Fruit fly (Drosophila melanogaster) whole organism, embryonic: ENCODE data around the gene CG12054.
A peak's percentile ranks its signal among the peaks of the same experiment; 100 is the strongest.

Experiments used
- Awh ChIP-seq: fragments of 200-800 bp; sonication (Bioruptor generic); IDR thresholded peaks from 2 replicates; pipeline ENCODE4, ENCODE4 v1.3.6; 2022; ENCODE audit warnings: missing biosample characterization, missing genetic modification characterization
- CG1024 ChIP-seq: fragments of 200-800 bp; sonication (Bioruptor generic); IDR thresholded peaks from 2 replicates; pipeline ENCODE4 v1.3.6; 2022; ENCODE audit warnings: missing biosample characterization, missing genetic modification characterization
- CG10979 ChIP-seq: fragments of 200-800 bp; sonication (Bioruptor generic); optimal IDR thresholded peaks from 2 replicates; lab custom pipeline; 2018; ENCODE audit warnings: missing biosample characterization, mild to moderate bottlenecking, missing genetic modification characterization, moderate library complexity
- CG15073 ChIP-seq: fragments of 200-800 bp; sonication (Bioruptor generic); optimal IDR thresholded peaks from 2 replicates; lab custom pipeline; 2016; ENCODE audit warnings: missing biosample characterization, missing genetic modification characterization
- CG15601 ChIP-seq: fragments of 200-800 bp; sonication (Bioruptor generic); optimal IDR thresholded peaks from 3 replicates; lab custom pipeline; 2019; ENCODE audit warnings: missing biosample characterization, mild to moderate bottlenecking, missing genetic modification characterization, moderate library complexity
- CG17568 ChIP-seq: fragments of 200-800 bp; sonication (Bioruptor generic); optimal IDR thresholded peaks from 2 replicates; lab custom pipeline; 2018; ENCODE audit warnings: missing biosample characterization, mild to moderate bottlenecking, missing genetic modification characterization, moderate library complexity
- CG1792 ChIP-seq: fragments of 200-800 bp; sonication (Bioruptor generic); optimal IDR thresholded peaks from 2 replicates; lab custom pipeline; 2016; ENCODE audit warnings: missing biosample characterization, missing genetic modification characterization
- CG18262 ChIP-seq: fragments of 200-800 bp; optimal IDR thresholded peaks from 3 replicates; lab custom pipeline; 2019; ENCODE audit warnings: missing biosample characterization, mild to moderate bottlenecking, missing genetic modification characterization, moderate library complexity
- CG2120 ChIP-seq: fragments of 200-800 bp; sonication (Bioruptor generic); optimal IDR thresholded peaks from 3 replicates; lab custom pipeline; 2016; ENCODE audit warnings: missing biosample characterization, missing genetic modification characterization
- CG2129 ChIP-seq: fragments of 200-800 bp; sonication (Bioruptor generic); IDR thresholded peaks from 2 replicates; pipeline ENCODE4 v1.3.6; 2022; ENCODE audit warnings: missing biosample characterization, missing genetic modification characterization; ENCODE audit not compliant: partially characterized antibody
- CG2712 ChIP-seq: fragments of 200-800 bp; optimal IDR thresholded peaks from 3 replicates; lab custom pipeline; 2019; ENCODE audit warnings: missing biosample characterization, mild to moderate bottlenecking, missing genetic modification characterization, moderate library complexity
- CG3065 ChIP-seq: fragments of 200-800 bp; sonication (Bioruptor generic); optimal IDR thresholded peaks from 2 replicates; lab custom pipeline; 2016; ENCODE audit warnings: missing biosample characterization, missing genetic modification characterization
- CG31365 ChIP-seq: fragments of 200-800 bp; sonication (Bioruptor generic); optimal IDR thresholded peaks from 2 replicates; lab custom pipeline; 2018; ENCODE audit warnings: missing biosample characterization, mild to moderate bottlenecking, missing genetic modification characterization
- CG5953 ChIP-seq: fragments of 200-800 bp; sonication (Bioruptor generic); IDR thresholded peaks from 2 replicates; pipeline ENCODE4 v1.3.6; 2022; ENCODE audit warnings: missing biosample characterization, missing genetic modification characterization
- CG6654 ChIP-seq: fragments of 200-800 bp; sonication (Bioruptor generic); optimal IDR thresholded peaks from 2 replicates; lab custom pipeline; 2017; ENCODE audit warnings: missing biosample characterization, mild to moderate bottlenecking, missing genetic modification characterization
- CG7357 ChIP-seq: fragments of 200-800 bp; sonication (Bioruptor generic); IDR thresholded peaks from 3 replicates; pipeline ENCODE4 v1.3.6; 2022; ENCODE audit warnings: missing biosample characterization, missing genetic modification characterization
- CkIIα-i1 ChIP-seq: fragments of 200-800 bp; sonication (Bioruptor generic); IDR thresholded peaks from 2 replicates; pipeline ENCODE4 v1.3.6; 2022; ENCODE audit warnings: missing biosample characterization, missing genetic modification characterization
- D19A ChIP-seq: fragments of 200-800 bp; optimal IDR thresholded peaks from 3 replicates; lab custom pipeline; 2019; ENCODE audit warnings: missing biosample characterization, mild to moderate bottlenecking, missing genetic modification characterization, moderate library complexity
- Dad ChIP-seq: fragments of 200-800 bp; sonication (Bioruptor generic); optimal IDR thresholded peaks from 3 replicates; lab custom pipeline; 2016; ENCODE audit warnings: missing biosample characterization, missing genetic modification characterization
- Doc3 ChIP-seq: fragments of 200-800 bp; sonication (Bioruptor generic); IDR thresholded peaks from 3 replicates; pipeline ENCODE4 v1.3.6; 2022; ENCODE audit warnings: missing biosample characterization, missing genetic modification characterization; ENCODE audit not compliant: partially characterized antibody
- ERR ChIP-seq: fragments of 200-800 bp; sonication (Bioruptor generic); optimal IDR thresholded peaks from 2 replicates; lab custom pipeline; 2016; ENCODE audit warnings: missing biosample characterization, missing genetic modification characterization
- Elba2 ChIP-seq: fragments of 200-800 bp; sonication (Bioruptor generic); optimal IDR thresholded peaks from 3 replicates; lab custom pipeline; 2016; ENCODE audit warnings: missing biosample characterization, missing genetic modification characterization
- Ets97D ChIP-seq: fragments of 200-800 bp; sonication (Bioruptor generic); optimal IDR thresholded peaks from 3 replicates; lab custom pipeline; 2016; ENCODE audit warnings: missing biosample characterization, missing genetic modification characterization
- HLH54F ChIP-seq: fragments of 200-800 bp; sonication (Bioruptor generic); optimal IDR thresholded peaks from 3 replicates; lab custom pipeline; 2016; ENCODE audit warnings: missing biosample characterization, missing genetic modification characterization
- Hmx ChIP-seq: fragments of 200-800 bp; sonication (Bioruptor generic); optimal IDR thresholded peaks from 2 replicates; lab custom pipeline; 2016; ENCODE audit warnings: missing biosample characterization, missing genetic modification characterization
- MBD-R2 ChIP-seq: fragments of 200-800 bp; sonication (Bioruptor generic); IDR thresholded peaks from 2 replicates; pipeline ENCODE4 v1.3.6; 2022; ENCODE audit warnings: missing biosample characterization, missing genetic modification characterization
- Myb ChIP-seq: fragments of 200-800 bp; sonication (Bioruptor generic); optimal IDR thresholded peaks from 2 replicates; lab custom pipeline; 2016; ENCODE audit warnings: missing biosample characterization, missing genetic modification characterization
- Oaz ChIP-seq: fragments of 200-800 bp; sonication (Bioruptor generic); IDR thresholded peaks from 2 replicates; pipeline ENCODE4 v1.3.6; 2022; ENCODE audit warnings: missing biosample characterization, missing genetic modification characterization
- Opbp ChIP-seq: fragments of 200-800 bp; sonication (Bioruptor generic); IDR thresholded peaks from 3 replicates; pipeline ENCODE4 v1.3.6; 2022; ENCODE audit warnings: missing biosample characterization, missing genetic modification characterization; ENCODE audit not compliant: partially characterized antibody
- Poxn ChIP-seq: fragments of 200-800 bp; sonication (Bioruptor generic); IDR thresholded peaks from 2 replicates; pipeline ENCODE4 v1.3.6; 2022; ENCODE audit warnings: missing biosample characterization, missing genetic modification characterization
- Ptx1 ChIP-seq: fragments of 200-800 bp; sonication (Bioruptor generic); IDR thresholded peaks from 2 replicates; pipeline ENCODE4 v1.3.6; 2022; ENCODE audit warnings: missing biosample characterization, missing genetic modification characterization
- Sox100B ChIP-seq: fragments of 200-800 bp; sonication (Bioruptor generic); optimal IDR thresholded peaks from 3 replicates; lab custom pipeline; 2018; ENCODE audit warnings: missing biosample characterization, mild to moderate bottlenecking, missing genetic modification characterization
- Sox102F ChIP-seq: fragments of 200-800 bp; sonication (Bioruptor generic); optimal IDR thresholded peaks from 2 replicates; lab custom pipeline; 2018; ENCODE audit warnings: missing biosample characterization, mild to moderate bottlenecking, missing genetic modification characterization, moderate library complexity
- Trl ChIP-seq, 3 experiments: fragments of >200 bp in 2 of 3; fragments of 200-800 bp in 1 of 3; sonication (Bioruptor generic) in 1 of 3; optimal IDR thresholded peaks; 2 replicates in 1 of 3; 3 replicates in 2 of 3; lab custom pipeline; 2016 to 2017; ENCODE audit warnings: missing biosample characterization in 1 of 3, missing genetic modification characterization in 1 of 3
- Xbp1 ChIP-seq: fragments of 200-800 bp; sonication (Bioruptor generic); optimal IDR thresholded peaks from 3 replicates; lab custom pipeline; 2016; ENCODE audit warnings: missing biosample characterization, mild to moderate bottlenecking, missing genetic modification characterization
- az2 ChIP-seq: fragments of 200-800 bp; sonication (Bioruptor generic); optimal IDR thresholded peaks from 3 replicates; lab custom pipeline; 2016; ENCODE audit warnings: missing biosample characterization, missing genetic modification characterization
- caup ChIP-seq: fragments of 200-800 bp; sonication (Bioruptor generic); optimal IDR thresholded peaks from 3 replicates; lab custom pipeline; 2017; ENCODE audit warnings: missing biosample characterization, mild to moderate bottlenecking, missing genetic modification characterization, moderate library complexity; ENCODE audit not compliant: severe bottlenecking
- dan ChIP-seq: fragments of 200-800 bp; sonication (Bioruptor generic); IDR thresholded peaks from 2 replicates; pipeline ENCODE4 v1.3.6; 2022; ENCODE audit warnings: missing biosample characterization, missing genetic modification characterization
- gcm ChIP-seq: fragments of 200-800 bp; sonication (Bioruptor generic); optimal IDR thresholded peaks from 2 replicates; lab custom pipeline; 2019; ENCODE audit warnings: missing biosample characterization, mild to moderate bottlenecking, missing genetic modification characterization, moderate library complexity
- gro ChIP-seq: fragments of 200-800 bp; sonication (Bioruptor generic); optimal IDR thresholded peaks from 2 replicates; lab custom pipeline; 2016; ENCODE audit warnings: missing biosample characterization, missing genetic modification characterization
- gsb ChIP-seq: fragments of 200-800 bp; sonication (Bioruptor generic); IDR thresholded peaks from 2 replicates; pipeline ENCODE4 v1.3.6; 2022; ENCODE audit warnings: missing biosample characterization, missing genetic modification characterization
- hb ChIP-seq: fragments of 200-800 bp; sonication (Bioruptor generic); IDR thresholded peaks from 3 replicates; pipeline ENCODE4 v1.3.6; 2022; ENCODE audit warnings: missing biosample characterization, missing genetic modification characterization; ENCODE audit not compliant: partially characterized antibody
- nau ChIP-seq: fragments of 200-800 bp; sonication (Bioruptor generic); optimal IDR thresholded peaks from 3 replicates; lab custom pipeline; 2017; ENCODE audit warnings: missing biosample characterization, mild to moderate bottlenecking, missing genetic modification characterization, missing genetic modification reagents
- onecut ChIP-seq: fragments of 200-800 bp; sonication (Bioruptor generic); IDR thresholded peaks from 2 replicates; pipeline ENCODE4 v1.3.6; 2022; ENCODE audit warnings: missing biosample characterization, missing genetic modification characterization
- pho ChIP-seq: fragments of 200-800 bp; sonication (Bioruptor generic); optimal IDR thresholded peaks from 2 replicates; lab custom pipeline; 2016; ENCODE audit warnings: missing biosample characterization, missing genetic modification characterization
- ro ChIP-seq: fragments of 200-800 bp; sonication (Bioruptor generic); IDR thresholded peaks from 2 replicates; pipeline ENCODE4 v1.3.6; 2022; ENCODE audit warnings: missing biosample characterization, missing genetic modification characterization
- run ChIP-seq: fragments of 200-800 bp; sonication (Bioruptor generic); optimal IDR thresholded peaks from 3 replicates; lab custom pipeline; 2018; ENCODE audit warnings: missing biosample characterization, mild to moderate bottlenecking, missing genetic modification characterization
- sd ChIP-seq: fragments of 200-800 bp; sonication (Bioruptor generic); optimal IDR thresholded peaks from 3 replicates; lab custom pipeline; 2018; ENCODE audit warnings: missing biosample characterization, mild to moderate bottlenecking, missing genetic modification characterization, moderate library complexity
- tap ChIP-seq: fragments of 200-800 bp; optimal IDR thresholded peaks from 3 replicates; lab custom pipeline; 2019; ENCODE audit warnings: missing biosample characterization, mild to moderate bottlenecking, missing genetic modification characterization, moderate library complexity
- vfl ChIP-seq: fragments of 200-800 bp; sonication (Bioruptor generic); optimal IDR thresholded peaks from 2 replicates; lab custom pipeline; 2016; ENCODE audit warnings: missing biosample characterization, missing genetic modification characterization
- yki ChIP-seq: fragments of >200 bp; optimal IDR thresholded peaks from 3 replicates; lab custom pipeline; 2018
- zf30C ChIP-seq: fragments of 200-800 bp; sonication (Bioruptor generic); optimal IDR thresholded peaks from 3 replicates; lab custom pipeline; 2018; ENCODE audit warnings: missing biosample characterization, mild to moderate bottlenecking, missing genetic modification characterization

Gene CG12054

dm6 chr3R:31215830-31216229, 4.7 kb upstream of the CG12054 start, which contains the start of gene CG15561 (continued):
- no peak for TF ChIP-seq CG5953
- no peak for TF ChIP-seq CG15601
- no peak for TF ChIP-seq Ptx1 (GFP tag; lab: Robert Waterston, UW)
- no peak for TF ChIP-seq CkIIα-i1 (GFP tag; lab: Robert Waterston, UW)
- TF ChIP-seq yki (lab: Kevin White, UChicago): no peak
- TF ChIP-seq Elba2 (GFP tag; lab: Kevin White, UChicago): no peak
- peak; percentile 87 for TF ChIP-seq gro
- TF ChIP-seq CG7357 (GFP tag; lab: Robert Waterston, UW): no peak
- no peak for TF ChIP-seq Oaz (GFP tag; lab: Robert Waterston, UW)
- peak; percentile 78 for TF ChIP-seq Ets97D (GFP tag; lab: Kevin White, UChicago)
- no peak for TF ChIP-seq CG18262 (tag; lab: Kevin White, UChicago)
- TF ChIP-seq Hmx (GFP tag; lab: Kevin White, UChicago): no peak
- TF ChIP-seq Doc3 (GFP tag; lab: Robert Waterston, UW): no peak
- TF ChIP-seq CG15073 (GFP tag; lab: Kevin White, UChicago): no peak
- TF ChIP-seq Sox102F (GFP tag; lab: Kevin White, UChicago): no peak
- TF ChIP-seq CG17568 (GFP tag; lab: Kevin White, UChicago): no peak
- TF ChIP-seq Xbp1: peak; percentile 30
- no peak for TF ChIP-seq Opbp
- no peak for TF ChIP-seq CG2129
- TF ChIP-seq HLH54F (GFP tag; lab: Kevin White, UChicago): peak; percentile 46
- TF ChIP-seq CG2120 (GFP tag; lab: Kevin White, UChicago): no peak
- TF ChIP-seq gsb (GFP tag; lab: Robert Waterston, UW): no peak
- no peak for TF ChIP-seq Poxn (GFP tag; lab: Robert Waterston, UW)
- peak; percentile 48 for TF ChIP-seq vfl (GFP tag; lab: Kevin White, UChicago)
- no peak for TF ChIP-seq Awh (GFP tag; lab: Robert Waterston, UW)
- TF ChIP-seq tap (tag; lab: Kevin White, UChicago): no peak
- TF ChIP-seq ro (GFP tag; lab: Robert Waterston, UW): no peak
- TF ChIP-seq run (tag; lab: Kevin White, UChicago): no peak
- no peak for TF ChIP-seq Trl (optimal IDR thresholded peaks at IDR 0.05; lab: Kevin White, UChicago)
- TF ChIP-seq Trl (GFP tag; optimal IDR thresholded peaks at IDR 0.05; lab: Kevin White, UChicago): peak; percentile 32
- TF ChIP-seq CG31365: no peak
- TF ChIP-seq CG6654 (GFP tag; lab: Kevin White, UChicago): no peak
- TF ChIP-seq CG3065 (GFP tag; lab: Kevin White, UChicago): no peak
- no peak for TF ChIP-seq Sox100B (GFP tag; lab: Kevin White, UChicago)
- TF ChIP-seq CG10979 (tag; lab: Kevin White, UChicago): peak; percentile 30
- TF ChIP-seq onecut (GFP tag; lab: Robert Waterston, UW): peak; percentile 71
- TF ChIP-seq Myb (GFP tag; lab: Kevin White, UChicago): peak; percentile 56
- no peak for TF ChIP-seq dan (GFP tag; lab: Robert Waterston, UW)
- TF ChIP-seq CG1024: no peak
- no peak for TF ChIP-seq CG1792
- no peak for TF ChIP-seq zf30C (GFP tag; lab: Kevin White, UChicago)
- TF ChIP-seq ERR (GFP tag; lab: Kevin White, UChicago): no peak
- peak; percentile 55 for TF ChIP-seq Dad (GFP tag; lab: Kevin White, UChicago)
- TF ChIP-seq sd: no peak
- peak; percentile 73 for TF ChIP-seq caup (GFP tag; lab: Kevin White, UChicago)
- TF ChIP-seq MBD-R2 (GFP tag; lab: Robert Waterston, UW): no peak
- peak; percentile 30 for TF ChIP-seq az2 (GFP tag; lab: Kevin White, UChicago)
- TF ChIP-seq gcm (GFP tag; lab: Kevin White, UChicago): no peak
- peak; percentile 58 for TF ChIP-seq CG2712
- TF ChIP-seq D19A: no peak
- TF ChIP-seq pho (GFP tag; lab: Kevin White, UChicago): peak; percentile 2
- TF ChIP-seq hb (GFP tag; lab: Robert Waterston, UW): no peak
- no peak for TF ChIP-seq nau (GFP tag; lab: Kevin White, UChicago)
